Fruit fly (Drosophila melanogaster): Measurements from ENCODE around the gene CG31272.

CG31272 gene

DNA sequence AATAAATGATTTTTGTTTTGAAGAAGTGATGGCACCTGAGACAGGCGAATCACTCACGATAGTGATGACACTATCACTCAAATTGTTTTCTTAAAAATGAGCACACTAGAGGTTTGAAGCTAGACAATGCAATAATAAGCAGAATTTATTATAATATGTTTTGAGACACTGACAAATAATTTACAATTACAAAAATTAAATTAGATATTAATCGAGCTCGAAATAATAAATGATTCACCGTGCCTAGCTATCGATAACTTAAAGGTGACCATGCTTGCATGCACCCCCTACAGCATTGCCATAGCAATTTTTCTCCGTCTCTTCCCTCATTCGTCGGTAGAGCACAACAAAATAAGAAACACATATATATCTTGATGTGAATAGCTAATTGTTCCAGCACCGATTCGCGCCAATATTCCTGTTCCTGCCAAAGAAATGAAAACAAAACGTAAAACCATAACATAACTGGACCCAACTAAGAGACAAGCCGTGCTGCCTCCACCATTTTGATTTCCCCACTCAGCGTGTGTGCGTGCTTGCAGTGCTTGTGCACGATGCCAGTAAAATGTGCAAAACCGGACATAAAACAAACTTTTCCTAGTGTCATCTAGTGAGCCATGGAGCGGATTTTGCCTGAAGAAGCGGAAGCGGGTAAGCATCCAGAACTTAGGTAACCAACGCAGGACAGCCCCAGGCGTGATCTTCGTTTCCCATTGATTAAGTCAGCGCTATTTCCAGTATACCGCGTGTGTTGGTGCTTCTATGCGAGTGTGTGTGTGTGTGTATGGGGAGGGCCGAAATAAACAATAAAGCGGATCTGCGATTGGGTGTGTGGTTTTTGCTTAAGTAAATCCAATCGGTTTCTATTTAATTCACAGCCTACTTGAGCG lies 2.0 kb upstream of the CG31272 start, which contains the start of the genes MED7 and Cap-H2 (continued):
- TF ChIP-seq en (GFP tag; optimal IDR thresholded peaks at IDR 0.05) = no peak
- TF ChIP-seq Sry-δ (GFP tag; optimal IDR thresholded peaks at IDR 0.05) = peak; percentile 97
- TF ChIP-seq br (optimal IDR thresholded peaks at IDR 0.05) = no peak
- peak; percentile 85 for TF ChIP-seq mam (GFP tag; optimal IDR thresholded peaks at IDR 0.05)
- peak; percentile 69 for TF ChIP-seq CG7357 (GFP tag; IDR thresholded peaks at IDR 0.05)
- TF ChIP-seq CG11456 (GFP tag; IDR thresholded peaks at IDR 0.05) = peak; percentile 86; the same call in 2 of the 3 replicates
- TF ChIP-seq sisA (GFP tag; IDR thresholded peaks at IDR 0.05) = peak; percentile 87
- peak; percentile 88 for TF ChIP-seq tin (GFP tag; optimal IDR thresholded peaks at IDR 0.05)
- TF ChIP-seq Atf-2 (GFP tag; optimal IDR thresholded peaks at IDR 0.05) = peak; percentile 59
- TF ChIP-seq Aef1 (GFP tag; IDR thresholded peaks at IDR 0.05) = peak; percentile 77
- TF ChIP-seq pb (GFP tag; optimal IDR thresholded peaks at IDR 0.05) = peak; percentile 50
- TF ChIP-seq CG15011 (GFP tag; optimal IDR thresholded peaks at IDR 0.05) = peak; percentile 12
- no peak for TF ChIP-seq toy (GFP tag; IDR thresholded peaks at IDR 0.05)
- TF ChIP-seq Ada2b (GFP tag; IDR thresholded peaks at IDR 0.05) = peak; percentile 81
- TF ChIP-seq Dbx (GFP tag; IDR thresholded peaks at IDR 0.05) = peak; percentile 89
- peak; percentile 54 for TF ChIP-seq CG13296 (GFP tag; optimal IDR thresholded peaks at IDR 0.05)
- TF ChIP-seq CG3163 (GFP tag; optimal IDR thresholded peaks at IDR 0.05) = peak; percentile 39
- TF ChIP-seq cato (GFP tag; optimal IDR thresholded peaks at IDR 0.05; ENCODE audit: borderline replicate concordance) = peak; percentile 42
- TF ChIP-seq CG8089 (GFP tag; optimal IDR thresholded peaks at IDR 0.05) = peak; percentile 61
- TF ChIP-seq org-1 (GFP tag; optimal IDR thresholded peaks at IDR 0.05) = no peak
- no peak for TF ChIP-seq CG8281 (tag; optimal IDR thresholded peaks at IDR 0.05)
- TF ChIP-seq slou (GFP tag; optimal IDR thresholded peaks at IDR 0.05) = peak; percentile 65
- peak; percentile 75 for TF ChIP-seq Antp (GFP tag; optimal IDR thresholded peaks at IDR 0.05)
- peak; percentile 73 for TF ChIP-seq CG33557 (GFP tag; optimal IDR thresholded peaks at IDR 0.05)
- TF ChIP-seq fd102C (GFP tag; optimal IDR thresholded peaks at IDR 0.05) = peak; percentile 24
- peak; percentile 50 for TF ChIP-seq CG11723 (GFP tag; optimal IDR thresholded peaks at IDR 0.05)
- TF ChIP-seq ase (GFP tag; IDR thresholded peaks at IDR 0.05) = peak; percentile 79; the same call in 2 of the 3 replicates
- peak; percentile 80 for TF ChIP-seq CG15514 (GFP tag; optimal IDR thresholded peaks at IDR 0.05)
- TF ChIP-seq CG13424 (tag; optimal IDR thresholded peaks at IDR 0.05) = peak; percentile 86
- TF ChIP-seq bab2 (GFP tag; optimal IDR thresholded peaks at IDR 0.05) = peak; percentile 95
- 0 out of 2 replicates have a peak, but pooled peaks have one; percentile 16 for TF ChIP-seq gsb (GFP tag; IDR thresholded peaks at IDR 0.05)
- peak; percentile 36 for TF ChIP-seq Asciz (GFP tag; optimal IDR thresholded peaks at IDR 0.05)
- TF ChIP-seq CG15601 (tag; optimal IDR thresholded peaks at IDR 0.05) = peak; percentile 72
- TF ChIP-seq Hr51 (GFP tag; optimal IDR thresholded peaks at IDR 0.05) = peak in 1 of 2 experiments; percentile 85
- peak; percentile 61 for TF ChIP-seq CG10462 (GFP tag; optimal IDR thresholded peaks at IDR 0.05)
- TF ChIP-seq kah (GFP tag; optimal IDR thresholded peaks at IDR 0.05) = no peak
- peak; percentile 87 for TF ChIP-seq Hsf (GFP tag; optimal IDR thresholded peaks at IDR 0.05)
- peak; percentile 8 for TF ChIP-seq odd (GFP tag; optimal IDR thresholded peaks at IDR 0.05)
- TF ChIP-seq aop (GFP tag; IDR thresholded peaks at IDR 0.05) = no peak; the same call in 1 of the 2 replicates
- peak; percentile 96 for TF ChIP-seq chinmo (GFP tag; IDR thresholded peaks at IDR 0.05; ENCODE audit: partially characterized antibody)
- no peak for TF ChIP-seq Sry-β (GFP tag; optimal IDR thresholded peaks at IDR 0.05)
- no peak for TF ChIP-seq mirr (GFP tag; optimal IDR thresholded peaks at IDR 0.05)
- TF ChIP-seq insv (GFP tag; optimal IDR thresholded peaks at IDR 0.05) = peak in 1 of 2 experiments; percentile 31
- peak; percentile 64 for TF ChIP-seq Rx (GFP tag; IDR thresholded peaks at IDR 0.05)
- no peak for TF ChIP-seq Hr78 (GFP tag; optimal IDR thresholded peaks at IDR 0.05)
- TF ChIP-seq crp (GFP tag; optimal IDR thresholded peaks at IDR 0.05) = peak in 1 of 2 experiments; percentile 34
- no peak for TF ChIP-seq Hey (tag; optimal IDR thresholded peaks at IDR 0.05)
- TF ChIP-seq Eip74EF (GFP tag; optimal IDR thresholded peaks at IDR 0.05) = no peak

Measured in whole organism, embryonic.